Fruit fly (Drosophila melanogaster) whole organism, embryonic: ENCODE data around the gene CG46460.

Experiments
- CG18011 ChIP-seq: fragments of 200-800 bp; sonication (Bioruptor generic); optimal IDR thresholded peaks from 2 replicates; lab custom pipeline; 2017; ENCODE audit warnings: missing biosample characterization, missing genetic modification characterization, mild to moderate bottlenecking, moderate library complexity, missing genotype
- Hand ChIP-seq: fragments of 200-800 bp; sonication (Bioruptor generic); optimal IDR thresholded peaks from 2 replicates; lab custom pipeline; 2017; ENCODE audit warnings: mild to moderate bottlenecking, missing biosample characterization, missing genetic modification reagents, missing genetic modification characterization
- Hr3 ChIP-seq: fragments of 200-800 bp; sonication (Bioruptor generic); optimal IDR thresholded peaks from 3 replicates; lab custom pipeline; 2016; ENCODE audit warnings: missing biosample characterization, missing genetic modification characterization
- ac ChIP-seq: fragments of 200-800 bp; sonication (Bioruptor generic); optimal IDR thresholded peaks from 3 replicates; lab custom pipeline; 2017; ENCODE audit warnings: missing biosample characterization, mild to moderate bottlenecking, missing genetic modification characterization
- mam ChIP-seq: fragments of 200-800 bp; sonication (Bioruptor generic); optimal IDR thresholded peaks from 3 replicates; lab custom pipeline; 2016; ENCODE audit warnings: missing biosample characterization, missing genetic modification characterization
- repo ChIP-seq: fragments of 200-800 bp; sonication (Bioruptor generic); optimal IDR thresholded peaks from 2 replicates; lab custom pipeline; 2016; ENCODE audit warnings: missing biosample characterization, missing genetic modification characterization
- usp ChIP-seq: fragments of >200 bp; optimal IDR thresholded peaks from 2 replicates; lab custom pipeline; 2017; ENCODE audit warnings: missing biosample characterization, missing genetic modification characterization

- TF ChIP-seq mam (GFP tag; lab: Kevin White, UChicago) (no peak), repo (GFP tag; lab: Kevin White, UChicago) (no peak), Hr3 (GFP tag; lab: Kevin White, UChicago) (peak; percentile 47), usp (GFP tag; lab: Kevin White, UChicago) (no peak), CG18011 (GFP tag; lab: Kevin White, UChicago) (no peak), Hand (GFP tag; lab: Kevin White, UChicago) (no peak), ac (GFP tag; lab: Kevin White, UChicago) (no peak)
Observed at dm6 chr3L:4254301-4254834, 27.3 kb upstream of the CG46460 start, which contains the start of the genes ago and CG1265.
